Worm (Caenorhabditis elegans): ENCODE measurements around the gene srg-68.
A peak's percentile ranks its signal among the peaks of the same experiment; 100 is the strongest.

The srg-68 gene

ce11 chrV:5454955-5455354 lies 10.3 kb downstream of the srg-68 start:
- TF ChIP-seq fkh-10 (GFP tag; optimal IDR thresholded peaks at IDR 0.05) (peak; percentile 72), lin-14 (GFP tag; optimal IDR thresholded peaks at IDR 0.05) (peak; percentile 16), unc-62 (GFP tag; optimal IDR thresholded peaks at IDR 0.05) (no peak)

ce11 chrV:5453615-5454014 lies 11.6 kb downstream of the srg-68 start, which contains the start of gene glc-3:
Gene glc-3, minus strand, starts transcription at chrV:5453715.
- TF ChIP-seq fos-1 (tag; optimal IDR thresholded peaks at IDR 0.05) (no peak), zip-4 (GFP tag; optimal IDR thresholded peaks at IDR 0.05) (no peak), hpl-2 (GFP tag; optimal IDR thresholded peaks at IDR 0.05) (no peak)

ce11 chrV:5450742-5451141 lies 14.5 kb downstream of the srg-68 start:
- no peak for TF ChIP-seq nhr-71 (tag; optimal IDR thresholded peaks at IDR 0.05)
- TF ChIP-seq mep-1 (tag; optimal IDR thresholded peaks at IDR 0.05) = no peak
- TF ChIP-seq nhr-77 (tag; optimal IDR thresholded peaks at IDR 0.05) = no peak
- no peak for TF ChIP-seq tbx-2 (tag; optimal IDR thresholded peaks at IDR 0.05)
- TF ChIP-seq mef-2 (tag; optimal IDR thresholded peaks at IDR 0.05) = no peak
- TF ChIP-seq nhr-76 (tag; optimal IDR thresholded peaks at IDR 0.05) = no peak
- no peak for TF ChIP-seq C16A3.4 (tag; optimal IDR thresholded peaks at IDR 0.05)
- TF ChIP-seq ceh-82 (tag; optimal IDR thresholded peaks at IDR 0.05) = no peak
- TF ChIP-seq fos-1 (tag; optimal IDR thresholded peaks at IDR 0.05) = no peak
- TF ChIP-seq elt-2 (tag; optimal IDR thresholded peaks at IDR 0.05) = no peak
- TF ChIP-seq ceh-8 (GFP tag; optimal IDR thresholded peaks at IDR 0.05) = no peak

ce11 chrV:5447057-5447456 lies 18.2 kb downstream of the srg-68 start:
- TF ChIP-seq dsc-1 (tag; optimal IDR thresholded peaks at IDR 0.05) (peak; percentile 89), nhr-12 (tag; optimal IDR thresholded peaks at IDR 0.05) (no peak), fkh-4 (tag; optimal IDR thresholded peaks at IDR 0.05; ENCODE audit: borderline replicate concordance) (peak; percentile 63), nhr-85 (tag) (no peak), alr-1 (tag; optimal IDR thresholded peaks at IDR 0.05; ENCODE audit: borderline replicate concordance) (no peak)

ce11 chrV:5445839-5446238 lies 19.4 kb downstream of the srg-68 start, which contains the start of gene F08F3.1:
Gene F08F3.1, plus strand, starts transcription at chrV:5446139.
- TF ChIP-seq zag-1 (tag; optimal IDR thresholded peaks at IDR 0.05) (no peak), nhr-11 (tag; optimal IDR thresholded peaks at IDR 0.05) (no peak), dpl-1 (GFP tag; optimal IDR thresholded peaks at IDR 0.05) (no peak), ceh-8 (GFP tag; optimal IDR thresholded peaks at IDR 0.05) (no peak), lin-35 (GFP tag; optimal IDR thresholded peaks at IDR 0.05) (no peak), hlh-17 (GFP tag; optimal IDR thresholded peaks at IDR 0.05; ENCODE audit: borderline replicate concordance) (no peak), elt-2 (tag; optimal IDR thresholded peaks at IDR 0.05) (no peak)

ce11 chrV:5444037-5444436 lies 21.2 kb downstream of the srg-68 start:
- peak; percentile 19 for TF ChIP-seq fkh-4 (tag; optimal IDR thresholded peaks at IDR 0.05; ENCODE audit: borderline replicate concordance)
- TF ChIP-seq dsc-1 (tag; optimal IDR thresholded peaks at IDR 0.05) = peak; percentile 56
- TF ChIP-seq lin-14 (GFP tag; optimal IDR thresholded peaks at IDR 0.05) = no peak
- no peak for TF ChIP-seq unc-86 (tag; optimal IDR thresholded peaks at IDR 0.05)
- no peak for TF ChIP-seq nhr-47 (tag; optimal IDR thresholded peaks at IDR 0.05)

- TF ChIP-seq efl-3 (GFP tag; optimal IDR thresholded peaks at IDR 0.05) (no peak), mab-9 (GFP tag; IDR thresholded peaks at IDR 0.05) (0 out of 2 replicates have a peak, but pooled peaks have one; percentile 11), ceh-82 (tag; optimal IDR thresholded peaks at IDR 0.05) (no peak), snpc-4 (tag; optimal IDR thresholded peaks at IDR 0.05) (no peak), nhr-28 (tag; optimal IDR thresholded peaks at IDR 0.05) (no peak), hlh-17 (GFP tag; optimal IDR thresholded peaks at IDR 0.05; ENCODE audit: borderline replicate concordance) (no peak), lin-14 (GFP tag; optimal IDR thresholded peaks at IDR 0.05) (peak; percentile 28), snu-23 (GFP tag; optimal IDR thresholded peaks at IDR 0.05) (no peak)
Measured at ce11 chrV:5442366-5442765, 22.9 kb downstream of the srg-68 start.
